Worm (Caenorhabditis elegans) whole organism, L1 larva: ENCODE results near the gene Y37D8A.2.
A peak's percentile ranks its signal among the peaks of the same experiment; 100 is the strongest.

Experiments
- C04F5.9 ChIP-seq: sonication (generic microtip); optimal IDR thresholded peaks from 2 replicates; lab custom pipeline; 2016; ENCODE audit warnings: missing genetic modification characterization, missing compliant biosample characterization
- C34B4.2 ChIP-seq: sonication (generic microtip); optimal IDR thresholded peaks from 2 replicates; lab custom pipeline; 2017; ENCODE audit warnings: mild to moderate bottlenecking, missing genetic modification characterization, missing compliant biosample characterization
- aly-2 ChIP-seq: fragments of 150-350 bp; optimal IDR thresholded peaks from 2 replicates; lab custom pipeline; 2014; ENCODE audit warnings: missing biosample characterization, missing genetic modification characterization
- blmp-1 ChIP-seq: fragments of 150-350 bp; optimal IDR thresholded peaks from 2 replicates; lab custom pipeline; 2014; ENCODE audit warnings: missing biosample characterization, missing genetic modification characterization
- ceh-88 ChIP-seq: fragments of 200-800 bp; sonication (Bioruptor generic); IDR thresholded peaks from 2 replicates; pipeline ENCODE4 v1.3.6; 2022; ENCODE audit warnings: missing genetic modification characterization, missing compliant biosample characterization
- ceh-90 ChIP-seq: sonication (generic microtip); optimal IDR thresholded peaks from 2 replicates; lab custom pipeline; 2016; ENCODE audit warnings: missing genetic modification characterization, missing compliant biosample characterization
- ces-1 ChIP-seq: fragments of 150-350 bp; optimal IDR thresholded peaks from 2 replicates; lab custom pipeline; 2014; ENCODE audit warnings: missing biosample characterization, missing genetic modification reagents, missing genetic modification characterization
- dpl-1 ChIP-seq, 3 experiments: fragments of 150-350 bp in 2 of 3; sonication (generic microtip) in 1 of 3; optimal IDR thresholded peaks; 2 replicates each; lab custom pipeline; 2014 to 2017; ENCODE audit warnings: missing biosample characterization in 3 of 3, missing genetic modification characterization in 3 of 3, missing genetic modification reagents in 3 of 3
- dsc-1 ChIP-seq: sonication (generic microtip); optimal IDR thresholded peaks from 2 replicates; lab custom pipeline; 2016; ENCODE audit warnings: mild to moderate bottlenecking, missing genetic modification characterization, missing compliant biosample characterization
- efl-1 ChIP-seq, 4 experiments: fragments of 150-350 bp; optimal IDR thresholded peaks in 3 of 4; peaks in 1 of 4; 1 replicate in 1 of 4; 2 replicates in 3 of 4; lab custom pipeline; 2014; ENCODE audit warnings: missing biosample characterization in 2 of 4, missing genetic modification characterization in 2 of 4, missing genetic modification reagents in 2 of 4
- efl-3 ChIP-seq: fragments of 200-800 bp; sonication (Bioruptor generic); optimal IDR thresholded peaks from 2 replicates; lab custom pipeline; 2018; ENCODE audit warnings: mild to moderate bottlenecking, missing genetic modification characterization, missing compliant biosample characterization
- egl-13 ChIP-seq: sonication (generic microtip); optimal IDR thresholded peaks from 2 replicates; lab custom pipeline; 2016; ENCODE audit warnings: missing genotype, missing genetic modification reagents, missing genetic modification characterization, missing compliant biosample characterization
- elt-3 ChIP-seq, 6 experiments: fragments of 150-350 bp in 1 of 6; sonication (generic microtip); optimal IDR thresholded peaks; 2 replicates each; lab custom pipeline; 2017 to 2018; ENCODE audit warnings: missing biosample characterization in 6 of 6, missing genetic modification characterization in 6 of 6, inconsistent platforms in 1 of 6
- fkh-10 ChIP-seq: sonication (generic microtip); optimal IDR thresholded peaks from 2 replicates; lab custom pipeline; 2017; ENCODE audit warnings: missing biosample characterization, missing genetic modification reagents, missing genetic modification characterization
- fkh-4 ChIP-seq: sonication (generic microtip); optimal IDR thresholded peaks from 2 replicates; lab custom pipeline; 2016; ENCODE audit warnings: missing compliant biosample characterization, missing genetic modification characterization, borderline replicate concordance
- fkh-8 ChIP-seq: sonication (generic microtip); optimal IDR thresholded peaks from 2 replicates; lab custom pipeline; 2016; ENCODE audit warnings: mild to moderate bottlenecking, missing genetic modification characterization, missing compliant biosample characterization
- fos-1 ChIP-seq: fragments of 150-350 bp; optimal IDR thresholded peaks from 2 replicates; lab custom pipeline; 2014; ENCODE audit warnings: missing biosample characterization, missing genetic modification characterization
- grh-1 ChIP-seq: fragments of 200-800 bp; sonication (Bioruptor generic); IDR thresholded peaks from 2 replicates; pipeline ENCODE4 v1.3.6; 2022; ENCODE audit warnings: missing genetic modification reagents, missing genetic modification characterization, missing compliant biosample characterization
- hlh-4 ChIP-seq: sonication (generic microtip); optimal IDR thresholded peaks from 2 replicates; lab custom pipeline; 2016; ENCODE audit warnings: mild to moderate bottlenecking, missing genetic modification characterization, missing compliant biosample characterization
- hpl-2 ChIP-seq: fragments of 150-350 bp; optimal IDR thresholded peaks from 2 replicates; lab custom pipeline; 2014; ENCODE audit warnings: missing biosample characterization, missing genetic modification reagents, missing genetic modification characterization
- irx-1 ChIP-seq: sonication (generic microtip); optimal IDR thresholded peaks from 2 replicates; lab custom pipeline; 2016; ENCODE audit warnings: missing genetic modification characterization, missing compliant biosample characterization
- isw-1 ChIP-seq: fragments of 200-800 bp; sonication (Bioruptor generic); IDR thresholded peaks from 2 replicates; pipeline ENCODE4 v1.3.6; 2022; ENCODE audit warnings: missing genetic modification characterization, missing compliant biosample characterization
- jun-1 ChIP-seq: fragments of 150-350 bp; optimal IDR thresholded peaks from 2 replicates; lab custom pipeline; 2014; ENCODE audit warnings: missing biosample characterization, missing genetic modification reagents, missing genetic modification characterization
- lin-13 ChIP-seq: fragments of 150-350 bp; optimal IDR thresholded peaks from 2 replicates; lab custom pipeline; 2014; ENCODE audit warnings: missing biosample characterization, missing genetic modification reagents, missing genetic modification characterization
- lin-14 ChIP-seq: fragments of 200-800 bp; sonication (Bioruptor generic); optimal IDR thresholded peaks from 2 replicates; lab custom pipeline; 2018; ENCODE audit warnings: mild to moderate bottlenecking, missing genetic modification characterization, moderate library complexity, missing compliant biosample characterization
- lin-15B ChIP-seq: fragments of 150-350 bp; sonication (generic microtip); optimal IDR thresholded peaks from 3 replicates; lab custom pipeline; 2014; ENCODE audit warnings: missing biosample characterization, missing genetic modification characterization
- lin-35 ChIP-seq, 2 experiments: fragments of 150-350 bp; optimal IDR thresholded peaks; 2 replicates each; lab custom pipeline; 2014; ENCODE audit warnings: missing biosample characterization in 2 of 2, missing genetic modification characterization in 2 of 2, missing genetic modification reagents in 2 of 2
- lir-3 ChIP-seq: sonication (generic microtip); optimal IDR thresholded peaks from 2 replicates; lab custom pipeline; 2016; ENCODE audit warnings: mild to moderate bottlenecking, missing genetic modification characterization, moderate library complexity, missing compliant biosample characterization; ENCODE audit not compliant: poor library complexity
- lsy-2 ChIP-seq, 2 experiments: fragments of 150-350 bp; optimal IDR thresholded peaks; 2 replicates each; lab custom pipeline; 2014; ENCODE audit warnings: missing biosample characterization in 2 of 2, missing genetic modification characterization in 2 of 2
- mep-1 ChIP-seq: fragments of 150-350 bp; optimal IDR thresholded peaks from 2 replicates; lab custom pipeline; 2014; ENCODE audit warnings: missing biosample characterization, missing genetic modification characterization
- nhr-12 ChIP-seq: sonication (generic microtip); optimal IDR thresholded peaks from 2 replicates; lab custom pipeline; 2017; ENCODE audit warnings: missing biosample characterization, missing genetic modification characterization
- nhr-19 ChIP-seq: fragments of 200-800 bp; sonication (Bioruptor generic); conservative IDR thresholded peaks from 2 replicates; pipeline ENCODE4 v1.3.6; 2022; ENCODE audit warnings: missing genetic modification characterization, missing compliant biosample characterization
- nhr-20 ChIP-seq: sonication (generic microtip); optimal IDR thresholded peaks from 2 replicates; lab custom pipeline; 2016; ENCODE audit warnings: mild to moderate bottlenecking, missing genetic modification characterization, missing compliant biosample characterization
- nhr-28 ChIP-seq: fragments of 150-350 bp; optimal IDR thresholded peaks from 2 replicates; lab custom pipeline; 2014; ENCODE audit warnings: missing biosample characterization, missing genetic modification characterization
- nhr-47 ChIP-seq: sonication (generic microtip); optimal IDR thresholded peaks from 2 replicates; lab custom pipeline; 2016; ENCODE audit warnings: mild to moderate bottlenecking, missing genetic modification characterization, moderate library complexity, missing compliant biosample characterization
- nhr-71 ChIP-seq: sonication (generic microtip); optimal IDR thresholded peaks from 2 replicates; lab custom pipeline; 2016; ENCODE audit warnings: mild to moderate bottlenecking, missing genetic modification characterization, moderate library complexity, missing compliant biosample characterization
- nhr-76 ChIP-seq: sonication (generic microtip); optimal IDR thresholded peaks from 2 replicates; lab custom pipeline; 2017; ENCODE audit warnings: missing biosample characterization, missing genetic modification characterization
- nhr-84 ChIP-seq: sonication (generic microtip); optimal IDR thresholded peaks from 2 replicates; lab custom pipeline; 2017; ENCODE audit warnings: missing biosample characterization, missing genetic modification characterization
- pqm-1 ChIP-seq: sonication (generic microtip); optimal IDR thresholded peaks from 3 replicates; lab custom pipeline; 2017; ENCODE audit warnings: missing biosample characterization, missing genetic modification characterization
- rnt-1 ChIP-seq: sonication (generic microtip); optimal IDR thresholded peaks from 2 replicates; lab custom pipeline; 2016; ENCODE audit warnings: mild to moderate bottlenecking, missing genetic modification characterization, moderate library complexity, missing compliant biosample characterization
- skn-1 ChIP-seq: fragments of 150-350 bp; optimal IDR thresholded peaks from 2 replicates; lab custom pipeline; 2014; ENCODE audit warnings: missing biosample characterization, missing genetic modification characterization
- snpc-4 ChIP-seq: fragments of 150-350 bp; optimal IDR thresholded peaks from 2 replicates; lab custom pipeline; 2014; ENCODE audit warnings: missing biosample characterization, missing genetic modification characterization
- snu-23 ChIP-seq: sonication (generic microtip); optimal IDR thresholded peaks from 2 replicates; lab custom pipeline; 2016; ENCODE audit warnings: missing genetic modification characterization, missing compliant biosample characterization
- sox-4 ChIP-seq: sonication (generic microtip); optimal IDR thresholded peaks from 2 replicates; lab custom pipeline; 2016; ENCODE audit warnings: missing genetic modification characterization, missing compliant biosample characterization
- sptf-1 ChIP-seq: fragments of 150-350 bp; optimal IDR thresholded peaks from 2 replicates; lab custom pipeline; 2014; ENCODE audit warnings: missing biosample characterization, missing genetic modification characterization
- tbx-2 ChIP-seq: sonication (generic microtip); optimal IDR thresholded peaks from 2 replicates; lab custom pipeline; 2016; ENCODE audit warnings: missing genetic modification characterization, missing compliant biosample characterization
- tlp-1 ChIP-seq: fragments of 150-350 bp; optimal IDR thresholded peaks from 2 replicates; lab custom pipeline; 2014; ENCODE audit warnings: missing biosample characterization, missing genetic modification characterization
- unc-86 ChIP-seq: sonication (generic microtip); optimal IDR thresholded peaks from 2 replicates; lab custom pipeline; 2016; ENCODE audit warnings: missing genetic modification characterization, missing compliant biosample characterization
- unc-98 ChIP-seq: fragments of 200-800 bp; sonication (Bioruptor generic); IDR thresholded peaks from 2 replicates; pipeline ENCODE4 v1.3.6; 2022; ENCODE audit warnings: missing genetic modification characterization, missing compliant biosample characterization
- zip-4 ChIP-seq: fragments of 200-800 bp; sonication (Bioruptor generic); optimal IDR thresholded peaks from 2 replicates; lab custom pipeline; 2018; ENCODE audit warnings: mild to moderate bottlenecking, missing genetic modification characterization, moderate library complexity, missing compliant biosample characterization
- ztf-4 ChIP-seq: fragments of 150-350 bp; optimal IDR thresholded peaks from 2 replicates; lab custom pipeline; 2014; ENCODE audit warnings: missing biosample characterization, missing genetic modification characterization

The Y37D8A.2 gene

ce11 chrIII:12838913-12839366 lies 18.9 kb downstream of the Y37D8A.2 start, which contains the start of gene Y37D8A.4 (continued):
- TF ChIP-seq dsc-1 (tag; lab: Kevin White, UChicago) (no peak), aly-2 (tag; lab: Kevin White, UChicago) (no peak), nhr-12 (no peak), blmp-1 (tag; lab: Kevin White, UChicago) (peak; percentile 58), ces-1 (GFP tag; lab: Kevin White, UChicago) (no peak), egl-13 (tag; lab: Kevin White, UChicago) (no peak), sptf-1 (tag; lab: Kevin White, UChicago) (no peak), efl-3 (GFP tag; lab: Kevin White, UChicago) (no peak), isw-1 (GFP tag; lab: Robert Waterston, UW) (no peak), grh-1 (no peak), nhr-84 (no peak), nhr-28 (no peak), C04F5.9 (no peak), fkh-8 (tag; lab: Kevin White, UChicago) (no peak), elt-3 (tag; optimal IDR thresholded peaks at IDR 0.05; lab: Kevin White, UChicago) (peak in 1 of 6 experiments; percentile 41), hlh-4 (tag; lab: Kevin White, UChicago) (no peak), ceh-88 (GFP tag; lab: Robert Waterston, UW) (no peak), lsy-2 (tag; optimal IDR thresholded peaks at IDR 0.05; lab: Kevin White, UChicago) (peak; percentile 12 to 13), lir-3 (tag; lab: Kevin White, UChicago) (no peak), lin-14 (GFP tag; lab: Kevin White, UChicago) (peak; percentile 85), fos-1 (no peak), sox-4 (tag; lab: Kevin White, UChicago) (no peak), nhr-76 (tag; lab: Kevin White, UChicago) (no peak), fkh-10 (GFP tag; lab: Kevin White, UChicago) (no peak), mep-1 (no peak), nhr-71 (tag; lab: Kevin White, UChicago) (peak; percentile 38), nhr-47 (tag; lab: Kevin White, UChicago) (no peak), pqm-1 (tag; lab: Kevin White, UChicago) (no peak), unc-86 (tag; lab: Kevin White, UChicago) (no peak), unc-98 (GFP tag; lab: Robert Waterston, UW) (no peak), fkh-4 (tag; lab: Kevin White, UChicago) (no peak), rnt-1 (tag; lab: Kevin White, UChicago) (no peak), snu-23 (GFP tag; lab: Kevin White, UChicago) (peak; percentile 14), nhr-19 (peak; percentile 50), tlp-1 (tag; lab: Kevin White, UChicago) (no peak), tbx-2 (tag; lab: Kevin White, UChicago) (no peak), zip-4 (GFP tag; lab: Kevin White, UChicago) (no peak), lin-13 (GFP tag; lab: Kevin White, UChicago) (peak; percentile 4), hpl-2 (GFP tag; lab: Kevin White, UChicago) (no peak), irx-1 (tag; lab: Kevin White, UChicago) (no peak), lin-35 (GFP tag; optimal IDR thresholded peaks at IDR 0.05; lab: Kevin White, UChicago) (peak in 1 of 2 experiments; percentile 49), nhr-20 (tag; lab: Kevin White, UChicago) (peak; percentile 21), snpc-4 (no peak), C34B4.2 (no peak), dpl-1 (GFP tag; optimal IDR thresholded peaks at IDR 0.05; lab: Kevin White, UChicago) (no peak), ceh-90 (tag; lab: Kevin White, UChicago) (no peak), efl-1 (optimal IDR thresholded peaks at IDR 0.05; lab: Kevin White, UChicago) (no peak), efl-1 (GFP tag; optimal IDR thresholded peaks at IDR 0.05 in 1 of 2; lab: Kevin White, UChicago) (no peak), ztf-4 (tag; lab: Kevin White, UChicago) (no peak), skn-1 (tag; lab: Kevin White, UChicago) (no peak), jun-1 (tag; lab: Kevin White, UChicago) (no peak), lin-15B (tag; lab: Kevin White, UChicago) (no peak)
- TF ChIP-seq, all 84 proteins: peak for 16
